Worm (Caenorhabditis elegans): ENCODE measurements around the gene K09F6.11.

K09F6.11 gene

ce11 chrII:2279839-2280238, at the start of gene K09F6.11:
Gene K09F6.11, plus strand, starts transcription at chrII:2280139.
- TF ChIP-seq hmg-1.2 (GFP tag; IDR thresholded peaks at IDR 0.05) (no peak), F52B5.7 (tag; optimal IDR thresholded peaks at IDR 0.05) (no peak), egrh-3 (GFP tag; IDR thresholded peaks at IDR 0.05) (no peak), hmg-20 (GFP tag; IDR thresholded peaks at IDR 0.05) (no peak), F33H1.4 (GFP tag; IDR thresholded peaks at IDR 0.05) (no peak), C06A6.2 (GFP tag; conservative IDR thresholded peaks at IDR 0.05) (no peak), madf-8 (GFP tag; conservative IDR thresholded peaks at IDR 0.05) (no peak), efl-1 (GFP tag; optimal IDR thresholded peaks at IDR 0.05) (no peak), atf-7 (tag; optimal IDR thresholded peaks at IDR 0.05) (no peak), hsf-1 (GFP tag; IDR thresholded peaks at IDR 0.05) (no peak), aptf-3 (GFP tag; IDR thresholded peaks at IDR 0.05) (no peak)

ce11 chrII:2230368-2230767, 49.6 kb upstream of the K09F6.11 start:
- TF ChIP-seq Y53F4B.3 (GFP tag; IDR thresholded peaks at IDR 0.05), result no peak
- no peak for TF ChIP-seq Y95B8A.8 (GFP tag; IDR thresholded peaks at IDR 0.05)
- TF ChIP-seq F23B12.7 (tag; optimal IDR thresholded peaks at IDR 0.05; ENCODE audit: insufficient read depth), result no peak
- TF ChIP-seq fkh-3 (tag; optimal IDR thresholded peaks at IDR 0.05), result no peak
- TF ChIP-seq tbx-9 (tag; optimal IDR thresholded peaks at IDR 0.05; ENCODE audit: borderline replicate concordance), result no peak
- TF ChIP-seq ceh-58 (GFP tag; IDR thresholded peaks at IDR 0.05), result no peak
- TF ChIP-seq rpc-1 (optimal IDR thresholded peaks at IDR 0.05), result no peak
- TF ChIP-seq rpc-1 (tag; optimal IDR thresholded peaks at IDR 0.05), result no peak
- no peak for TF ChIP-seq dpl-1 (GFP tag; optimal IDR thresholded peaks at IDR 0.05)
- no peak for TF ChIP-seq ccch-3 (GFP tag; optimal IDR thresholded peaks at IDR 0.05)
- TF ChIP-seq ets-4 (GFP tag; optimal IDR thresholded peaks at IDR 0.05), result no peak
- no peak for TF ChIP-seq zim-3 (tag; optimal IDR thresholded peaks at IDR 0.05)
- TF ChIP-seq ztf-3 (GFP tag; optimal IDR thresholded peaks at IDR 0.05), result no peak
- no peak for TF ChIP-seq nfyb-1 (GFP tag; IDR thresholded peaks at IDR 0.05)
- TF ChIP-seq bed-1 (GFP tag; IDR thresholded peaks at IDR 0.05), result no peak

ce11 chrII:2232429-2232828, 47.5 kb upstream of the K09F6.11 start, which contains the start of gene F54A3.6:
Gene F54A3.6, minus strand, starts transcription at chrII:2232470.
- 0 out of 2 replicates have a peak, but pooled peaks have one; percentile 29 for TF ChIP-seq mcd-1 (GFP tag; IDR thresholded peaks at IDR 0.05)
- TF ChIP-seq efl-1 (GFP tag; optimal IDR thresholded peaks at IDR 0.05), result peak; percentile 17
- peak; percentile 52; the same call in 1 of the 2 replicates for TF ChIP-seq D2030.7 (GFP tag; IDR thresholded peaks at IDR 0.05)
- peak; percentile 30; the same call in 1 of the 2 replicates for TF ChIP-seq madf-8 (GFP tag; conservative IDR thresholded peaks at IDR 0.05)
- peak; percentile 80 for TF ChIP-seq hsf-1 (GFP tag; IDR thresholded peaks at IDR 0.05)
- peak; percentile 68 for TF ChIP-seq madf-6 (GFP tag; IDR thresholded peaks at IDR 0.05)
- peak; percentile 89 for TF ChIP-seq F33H1.4 (GFP tag; IDR thresholded peaks at IDR 0.05)
- TF ChIP-seq hmg-1.2 (GFP tag; IDR thresholded peaks at IDR 0.05), result peak; percentile 25; the same call in 1 of the 2 replicates
- TF ChIP-seq lsl-1 (GFP tag; optimal IDR thresholded peaks at IDR 0.05), result peak; percentile 73

- TF ChIP-seq hlh-26 (GFP tag; conservative IDR thresholded peaks at IDR 0.05), result no peak
- TF ChIP-seq B0019.2 (GFP tag; conservative IDR thresholded peaks at IDR 0.05), result no peak
- no peak for TF ChIP-seq attf-3 (GFP tag; conservative IDR thresholded peaks at IDR 0.05)
- TF ChIP-seq F37B4.10 (GFP tag; IDR thresholded peaks at IDR 0.05), result no peak
- TF ChIP-seq C06A6.2 (GFP tag; conservative IDR thresholded peaks at IDR 0.05), result no peak
- TF ChIP-seq B0261.1 (tag; optimal IDR thresholded peaks at IDR 0.05), result no peak
- TF ChIP-seq lag-1 (GFP tag; IDR thresholded peaks at IDR 0.05), result no peak
- TF ChIP-seq sptf-2 (GFP tag; optimal IDR thresholded peaks at IDR 0.05), result no peak
- no peak for TF ChIP-seq D2030.7 (GFP tag; IDR thresholded peaks at IDR 0.05)
- TF ChIP-seq unc-130 (GFP tag; optimal IDR thresholded peaks at IDR 0.05), result no peak
- no peak for TF ChIP-seq snpc-3.4 (tag; optimal IDR thresholded peaks at IDR 0.05)
- TF ChIP-seq ZK185.1 (tag; optimal IDR thresholded peaks at IDR 0.05; ENCODE audit: poor library complexity, severe bottlenecking), result no peak
- TF ChIP-seq lin-35 (GFP tag; optimal IDR thresholded peaks at IDR 0.05), result no peak
- no peak for TF ChIP-seq lsl-1 (GFP tag; optimal IDR thresholded peaks at IDR 0.05)
- no peak for TF ChIP-seq mes-4 (tag; optimal IDR thresholded peaks at IDR 0.05)
Observed at ce11 chrII:2233240-2233639, 46.7 kb upstream of the K09F6.11 start, which contains the start of gene cct-3. Gene cct-3, plus strand, starts transcription at chrII:2233540.
